Fruit fly (Drosophila melanogaster) whole organism, embryonic: ENCODE data around the gene CG8100.

Source experiments
- Atf3 ChIP-seq: fragments of 200-800 bp; sonication (Bioruptor generic); optimal IDR thresholded peaks from 3 replicates; lab custom pipeline; 2016; ENCODE audit warnings: missing biosample characterization, missing genetic modification characterization
- Awh ChIP-seq: fragments of 200-800 bp; sonication (Bioruptor generic); IDR thresholded peaks from 2 replicates; pipeline ENCODE4, ENCODE4 v1.3.6; 2022; ENCODE audit warnings: missing biosample characterization, missing genetic modification characterization
- Blimp-1 ChIP-seq: fragments of 200-800 bp; sonication (Bioruptor generic); optimal IDR thresholded peaks from 3 replicates; lab custom pipeline; 2018; ENCODE audit warnings: missing biosample characterization, missing genetic modification characterization, mild to moderate bottlenecking, moderate library complexity, missing genetic modification reagents
- CG13296 ChIP-seq: fragments of 200-800 bp; sonication (Bioruptor generic); optimal IDR thresholded peaks from 3 replicates; lab custom pipeline; 2018; ENCODE audit warnings: missing biosample characterization, mild to moderate bottlenecking, missing genetic modification characterization
- CG15601 ChIP-seq: fragments of 200-800 bp; sonication (Bioruptor generic); optimal IDR thresholded peaks from 3 replicates; lab custom pipeline; 2019; ENCODE audit warnings: missing biosample characterization, mild to moderate bottlenecking, missing genetic modification characterization, moderate library complexity
- CG1647 ChIP-seq: fragments of 200-800 bp; sonication (Bioruptor generic); optimal IDR thresholded peaks from 3 replicates; lab custom pipeline; 2016; ENCODE audit warnings: missing biosample characterization, missing genetic modification characterization
- CG16779 ChIP-seq: fragments of 200-800 bp; sonication (Bioruptor generic); IDR thresholded peaks from 2 replicates; pipeline ENCODE4 v1.3.6; 2022; ENCODE audit warnings: missing biosample characterization, missing genetic modification characterization
- CG17829 ChIP-seq: fragments of 200-800 bp; optimal IDR thresholded peaks from 2 replicates; lab custom pipeline; 2019; ENCODE audit warnings: missing biosample characterization, mild to moderate bottlenecking, missing genetic modification characterization, moderate library complexity
- CG18476 ChIP-seq: fragments of 200-800 bp; sonication (Bioruptor generic); optimal IDR thresholded peaks from 2 replicates; lab custom pipeline; 2016; ENCODE audit warnings: missing biosample characterization, mild to moderate bottlenecking, missing genetic modification characterization
- CG18764 ChIP-seq: fragments of 200-800 bp; sonication (Bioruptor generic); optimal IDR thresholded peaks from 3 replicates; lab custom pipeline; 2016; ENCODE audit warnings: missing biosample characterization, missing genetic modification characterization
- CG2120 ChIP-seq: fragments of 200-800 bp; sonication (Bioruptor generic); optimal IDR thresholded peaks from 3 replicates; lab custom pipeline; 2016; ENCODE audit warnings: missing biosample characterization, missing genetic modification characterization
- CG2678 ChIP-seq: fragments of 200-800 bp; sonication (Bioruptor generic); optimal IDR thresholded peaks from 3 replicates; lab custom pipeline; 2019; ENCODE audit warnings: missing biosample characterization, mild to moderate bottlenecking, missing genetic modification characterization, moderate library complexity
- CG2889 ChIP-seq: fragments of 200-800 bp; sonication (Bioruptor generic); IDR thresholded peaks from 3 replicates; pipeline ENCODE4 v1.3.6; 2022; ENCODE audit warnings: missing biosample characterization, missing genetic modification characterization
- CG4328 ChIP-seq: fragments of 200-800 bp; sonication (Bioruptor generic); optimal IDR thresholded peaks from 3 replicates; lab custom pipeline; 2017; ENCODE audit warnings: missing biosample characterization, missing genetic modification reagents, missing genetic modification characterization
- CG8281 ChIP-seq: fragments of 200-800 bp; sonication (Bioruptor generic); optimal IDR thresholded peaks from 2 replicates; lab custom pipeline; 2018; ENCODE audit warnings: missing biosample characterization, mild to moderate bottlenecking, missing genetic modification characterization, moderate library complexity
- CG8290 ChIP-seq, 3 experiments: fragments of 200-800 bp; sonication (Bioruptor generic); optimal IDR thresholded peaks; 2 replicates each; lab custom pipeline; 2016 to 2019; ENCODE audit warnings: missing biosample characterization in 3 of 3, missing genetic modification characterization in 3 of 3, mild to moderate bottlenecking in 2 of 3, moderate library complexity in 1 of 3
- Chrac-16 ChIP-seq: fragments of 200-800 bp; sonication (Bioruptor generic); optimal IDR thresholded peaks from 3 replicates; lab custom pipeline; 2016; ENCODE audit warnings: missing biosample characterization, missing genetic modification characterization
- D19B ChIP-seq: fragments of 200-800 bp; sonication (Bioruptor generic); optimal IDR thresholded peaks from 2 replicates; lab custom pipeline; 2017; ENCODE audit warnings: missing biosample characterization, mild to moderate bottlenecking, missing genetic modification characterization
- Dip3 ChIP-seq: fragments of 200-800 bp; sonication (Bioruptor generic); optimal IDR thresholded peaks from 3 replicates; lab custom pipeline; 2016; ENCODE audit warnings: missing biosample characterization, missing genetic modification characterization
- E2f2 ChIP-seq: fragments of 200-800 bp; sonication (Bioruptor generic); IDR thresholded peaks from 2 replicates; pipeline ENCODE4 v1.3.6; 2022; ENCODE audit warnings: missing biosample characterization, missing genetic modification characterization
- GATAe ChIP-seq: fragments of 200-800 bp; sonication (Bioruptor generic); conservative IDR thresholded peaks from 2 replicates; pipeline ENCODE4 v1.3.6; 2022; ENCODE audit warnings: missing biosample characterization, missing genetic modification characterization
- HHEX ChIP-seq: fragments of 200-800 bp; sonication (Bioruptor generic); optimal IDR thresholded peaks from 3 replicates; lab custom pipeline; 2017; ENCODE audit warnings: missing biosample characterization, mild to moderate bottlenecking, missing genetic modification characterization, missing genetic modification reagents
- Med ChIP-seq: fragments of 200-800 bp; sonication (Bioruptor generic); peaks from one replicate; lab custom pipeline; 2016; ENCODE audit warnings: missing biosample characterization, missing genetic modification characterization, mild to moderate bottlenecking, inconsistent platforms, moderate library complexity
- Rfx ChIP-seq: fragments of 200-800 bp; sonication (Bioruptor generic); IDR thresholded peaks from 2 replicates; pipeline ENCODE4 v1.3.6; 2022; ENCODE audit warnings: missing biosample characterization, missing genetic modification characterization
- Ssrp ChIP-seq: fragments of 200-800 bp; sonication (Bioruptor generic); optimal IDR thresholded peaks from 2 replicates; lab custom pipeline; 2018; ENCODE audit warnings: missing biosample characterization, mild to moderate bottlenecking, missing genetic modification characterization, moderate library complexity
- Usf ChIP-seq: fragments of 200-800 bp; sonication (Bioruptor generic); optimal IDR thresholded peaks from 2 replicates; lab custom pipeline; 2017; ENCODE audit warnings: missing genotype, missing biosample characterization, missing genetic modification characterization
- Xrp1 ChIP-seq: fragments of 200-800 bp; sonication (Bioruptor generic); IDR thresholded peaks from 2 replicates; pipeline ENCODE4 v1.3.6; 2022; ENCODE audit warnings: missing biosample characterization, missing genetic modification characterization
- cg ChIP-seq: fragments of 200-800 bp; sonication (Bioruptor generic); optimal IDR thresholded peaks from 3 replicates; lab custom pipeline; 2019; ENCODE audit warnings: missing biosample characterization, mild to moderate bottlenecking, missing genetic modification characterization, moderate library complexity
- chinmo ChIP-seq: fragments of 200-800 bp; sonication (Bioruptor generic); IDR thresholded peaks from 4 replicates; pipeline ENCODE4 v1.3.6; 2022; ENCODE audit warnings: missing biosample characterization, missing genetic modification characterization; ENCODE audit not compliant: partially characterized antibody
- exex ChIP-seq: fragments of 200-800 bp; sonication (Bioruptor generic); optimal IDR thresholded peaks from 4 replicates; lab custom pipeline; 2018; ENCODE audit warnings: missing biosample characterization, mild to moderate bottlenecking, missing genetic modification characterization, moderate library complexity
- lab ChIP-seq: fragments of 200-800 bp; sonication (Bioruptor generic); optimal IDR thresholded peaks from 3 replicates; lab custom pipeline; 2017; ENCODE audit warnings: missing biosample characterization, missing genetic modification characterization, mild to moderate bottlenecking, moderate library complexity, missing genetic modification reagents
- nom ChIP-seq: fragments of 200-800 bp; sonication (Bioruptor generic); optimal IDR thresholded peaks from 2 replicates; lab custom pipeline; 2017; ENCODE audit warnings: missing biosample characterization, missing genetic modification characterization, mild to moderate bottlenecking, moderate library complexity, missing genetic modification reagents
- otp ChIP-seq: fragments of 200-800 bp; sonication (Bioruptor generic); IDR thresholded peaks from 3 replicates; pipeline ENCODE4, ENCODE4 v1.3.6; 2022; ENCODE audit warnings: missing biosample characterization, missing genetic modification characterization
- rib ChIP-seq: fragments of 200-800 bp; sonication (Bioruptor generic); IDR thresholded peaks from 2 replicates; pipeline ENCODE4 v1.3.6; 2022; ENCODE audit warnings: missing biosample characterization, missing genetic modification characterization
- sd ChIP-seq: fragments of 200-800 bp; sonication (Bioruptor generic); optimal IDR thresholded peaks from 3 replicates; lab custom pipeline; 2018; ENCODE audit warnings: missing biosample characterization, mild to moderate bottlenecking, missing genetic modification characterization, moderate library complexity
- sens ChIP-seq: fragments of 200-800 bp; sonication (Bioruptor generic); peaks from one replicate; lab custom pipeline; 2016; ENCODE audit warnings: missing biosample characterization, missing genetic modification characterization
- slbo ChIP-seq: fragments of 200-800 bp; sonication (Bioruptor generic); IDR thresholded peaks from 2 replicates; pipeline ENCODE4 v1.3.6; 2022; ENCODE audit warnings: missing biosample characterization, missing genetic modification characterization
- slp2 ChIP-seq: fragments of 200-800 bp; sonication (Bioruptor generic); optimal IDR thresholded peaks from 2 replicates; lab custom pipeline; 2016; ENCODE audit warnings: missing biosample characterization, missing genetic modification characterization
- vvl ChIP-seq: fragments of 200-800 bp; sonication (Bioruptor generic); IDR thresholded peaks from 2 replicates; pipeline ENCODE4 v1.3.6; 2022; ENCODE audit warnings: missing biosample characterization, missing genetic modification characterization

Gene CG8100

dm6 chr3L:14056816-14057215, 26.6 kb upstream of the CG8100 start (continued):
- TF ChIP-seq D19B (GFP tag; lab: Kevin White, UChicago): peak; percentile 45
- 0 out of 3 replicates have a peak, but pooled peaks have one; percentile 13 for TF ChIP-seq otp (GFP tag; lab: Robert Waterston, UW)
- TF ChIP-seq lab: peak; percentile 39
- TF ChIP-seq GATAe (GFP tag; lab: Robert Waterston, UW): no peak
- TF ChIP-seq CG4328 (GFP tag; lab: Kevin White, UChicago): no peak
- no peak for TF ChIP-seq CG1647 (GFP tag; lab: Kevin White, UChicago)
- TF ChIP-seq HHEX (GFP tag; lab: Kevin White, UChicago): no peak
- TF ChIP-seq, all 482 proteins: peak for 19

dm6 chr3L:14059266-14059974, 24.0 kb upstream of the CG8100 start:
- TF ChIP-seq E2f2 (GFP tag; lab: Robert Waterston, UW) (no peak), CG8290 (GFP tag; optimal IDR thresholded peaks at IDR 0.05; lab: Kevin White, UChicago) (no peak), CG8290 (tag; optimal IDR thresholded peaks at IDR 0.05; lab: Kevin White, UChicago) (peak in 1 of 2 experiments; percentile 7), Xrp1 (GFP tag; lab: Robert Waterston, UW) (0 out of 2 replicates have a peak, but pooled peaks have one; percentile 8), CG2889 (GFP tag; lab: Robert Waterston, UW) (no peak), sd (tag; lab: Kevin White, UChicago) (peak; percentile 11), CG16779 (GFP tag; lab: Robert Waterston, UW) (no peak), Atf3 (GFP tag; lab: Kevin White, UChicago) (no peak), CG2120 (GFP tag; lab: Kevin White, UChicago) (peak; percentile 16), sens (GFP tag; lab: Kevin White, UChicago) (peak; percentile 64), Rfx (GFP tag; lab: Robert Waterston, UW) (0 out of 2 replicates have a peak, but pooled peaks have one; percentile 15), CG15601 (tag; lab: Kevin White, UChicago) (no peak), Med (GFP tag; lab: Kevin White, UChicago) (peak; percentile 75), Usf (GFP tag; lab: Kevin White, UChicago) (no peak), slp2 (no peak), Awh (GFP tag; lab: Robert Waterston, UW) (no peak), nom (GFP tag; lab: Kevin White, UChicago) (peak; percentile 80), CG4328 (GFP tag; lab: Kevin White, UChicago) (no peak), CG18764 (no peak), CG13296 (GFP tag; lab: Kevin White, UChicago) (no peak), lab (peak; percentile 10), CG17829 (no peak), CG18476 (GFP tag; lab: Kevin White, UChicago) (no peak), Chrac-16 (GFP tag; lab: Kevin White, UChicago) (no peak), exex (tag; lab: Kevin White, UChicago) (no peak), chinmo (GFP tag; lab: Robert Waterston, UW) (0 out of 4 replicates have a peak, but pooled peaks have one; percentile 18), CG2678 (peak; percentile 6), slbo (GFP tag; lab: Robert Waterston, UW) (0 out of 2 replicates have a peak, but pooled peaks have one; percentile 15), Dip3 (GFP tag; lab: Kevin White, UChicago) (peak; percentile 1), vvl (GFP tag; lab: Robert Waterston, UW) (peak; percentile 48; the same call in 1 of the 2 replicates), Blimp-1 (GFP tag; lab: Kevin White, UChicago) (peak; percentile 16)

- TF ChIP-seq rib (no peak), CG8281 (peak; percentile 94), Ssrp (tag; lab: Kevin White, UChicago) (no peak), sd (tag; lab: Kevin White, UChicago) (peak; percentile 55), cg (no peak), sens (GFP tag; lab: Kevin White, UChicago) (peak; percentile 37)
Measured at dm6 chr3L:14062702-14063101, 20.7 kb upstream of the CG8100 start.
